Worm (Caenorhabditis elegans): Measurements from ENCODE around the gene K02F3.9.

DNA sequence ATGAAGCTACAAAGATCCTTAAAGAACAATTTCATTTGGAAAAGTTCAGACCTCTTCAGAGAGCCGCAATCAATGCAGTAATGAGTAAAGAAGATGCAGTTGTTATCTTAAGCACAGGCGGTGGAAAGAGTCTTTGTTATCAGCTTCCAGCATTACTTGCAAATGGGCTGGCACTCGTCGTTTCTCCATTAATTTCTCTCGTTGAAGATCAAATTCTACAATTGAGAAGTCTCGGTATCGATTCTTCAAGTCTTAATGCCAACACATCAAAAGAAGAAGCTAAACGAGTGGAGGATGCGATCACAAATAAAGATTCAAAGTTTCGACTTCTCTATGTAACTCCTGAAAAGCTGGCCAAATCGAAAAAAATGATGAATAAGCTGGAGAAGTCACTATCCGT, 15.7 kb upstream of the K02F3.9 start:
- TF ChIP-seq klf-2 (GFP tag; conservative IDR thresholded peaks at IDR 0.05) = no peak
- TF ChIP-seq tab-1 (GFP tag; IDR thresholded peaks at IDR 0.05) = no peak
- no peak for TF ChIP-seq med-1 (GFP tag; optimal IDR thresholded peaks at IDR 0.05; ENCODE audit: insufficient read depth)
- no peak for TF ChIP-seq ztf-29 (GFP tag; IDR thresholded peaks at IDR 0.05)
- TF ChIP-seq ztf-23 (GFP tag; IDR thresholded peaks at IDR 0.05) = no peak
- no peak for TF ChIP-seq cog-1 (tag; optimal IDR thresholded peaks at IDR 0.05)
- TF ChIP-seq flt-1 (GFP tag; IDR thresholded peaks at IDR 0.05) = no peak
- no peak for TF ChIP-seq ref-1 (GFP tag; conservative IDR thresholded peaks at IDR 0.05)
- no peak for TF ChIP-seq T22C8.4 (GFP tag; IDR thresholded peaks at IDR 0.05)

All from whole organism, midembryonic.